Worm (Caenorhabditis elegans): ENCODE data around the gene lys-3.

The lys-3 gene

DNA sequence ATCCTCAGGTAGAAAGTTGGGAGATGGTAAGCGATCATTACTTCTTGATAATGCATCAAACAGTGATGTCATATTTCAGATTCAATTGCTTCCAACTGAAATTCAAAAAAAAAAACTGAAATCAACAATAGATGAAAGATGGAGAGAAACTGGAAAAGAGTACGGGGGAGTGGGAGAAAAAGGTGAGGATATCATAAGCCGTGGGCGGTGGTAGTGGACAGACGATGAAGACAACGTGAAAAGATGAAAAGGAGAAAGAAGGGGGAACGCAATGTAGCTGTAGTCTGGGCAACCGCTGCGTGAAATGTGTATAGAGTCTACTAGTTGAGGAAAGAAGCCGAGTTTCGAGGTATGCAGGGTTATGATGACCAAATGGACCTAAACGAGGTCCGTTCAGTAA, 23.9 kb upstream of the lys-3 start, which contains the start of gene che-12:
che-12 (minus strand) TSS at position 101 of the 400 bp plus-strand sequence.
- TF ChIP-seq eor-1 (tag; optimal IDR thresholded peaks at IDR 0.05) (no peak), mdl-1 (tag; optimal IDR thresholded peaks at IDR 0.05) (no peak), aly-2 (tag; optimal IDR thresholded peaks at IDR 0.05) (no peak), zag-1 (tag; optimal IDR thresholded peaks at IDR 0.05) (no peak), R02D3.7 (tag; optimal IDR thresholded peaks at IDR 0.05) (no peak), nhr-28 (tag; optimal IDR thresholded peaks at IDR 0.05) (no peak), ceh-82 (tag; optimal IDR thresholded peaks at IDR 0.05) (no peak)

ce11 chrV:10297099-10297498, 13.8 kb upstream of the lys-3 start, which contains the start of gene B0024.4:
B0024.4 (plus strand) TSS chrV:10297399.
- TF ChIP-seq nhr-77 (tag; optimal IDR thresholded peaks at IDR 0.05) (no peak), ztf-11 (tag; optimal IDR thresholded peaks at IDR 0.05) (no peak), nhr-28 (tag; optimal IDR thresholded peaks at IDR 0.05) (no peak), nhr-11 (tag; optimal IDR thresholded peaks at IDR 0.05) (no peak), ceh-82 (tag; optimal IDR thresholded peaks at IDR 0.05) (no peak), egl-27 (tag; optimal IDR thresholded peaks at IDR 0.05) (no peak), lin-39 (tag; optimal IDR thresholded peaks at IDR 0.05) (no peak)

DNA sequence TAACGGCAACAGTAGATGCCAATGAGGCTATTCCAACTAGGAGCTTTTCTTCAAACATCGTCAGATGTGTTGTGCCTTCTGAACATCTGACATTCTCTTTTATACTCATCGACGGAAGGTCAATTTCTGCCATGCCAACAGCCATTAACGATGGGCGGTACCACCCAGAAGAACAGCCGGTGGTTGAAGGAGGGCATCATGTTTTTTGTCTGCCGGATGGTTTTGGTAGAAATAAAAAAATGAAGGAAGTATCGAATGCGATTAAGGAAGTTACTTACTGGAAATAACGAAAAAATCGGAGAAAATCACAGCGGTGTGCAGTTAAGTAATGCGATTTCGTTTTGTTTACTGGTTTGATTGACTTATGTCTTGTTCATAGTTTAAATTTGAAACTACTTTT, 11.2 kb upstream of the lys-3 start, which contains the start of gene col-150:
col-150 (minus strand) TSS at position 101 of the 400 bp plus-strand sequence.
- no peak for TF ChIP-seq nhr-76 (tag; optimal IDR thresholded peaks at IDR 0.05)
- TF ChIP-seq nhr-77 (tag; optimal IDR thresholded peaks at IDR 0.05): no peak
- TF ChIP-seq egl-5 (tag; optimal IDR thresholded peaks at IDR 0.05): no peak
- no peak for TF ChIP-seq egl-27 (tag; optimal IDR thresholded peaks at IDR 0.05)
- TF ChIP-seq ceh-28 (tag; optimal IDR thresholded peaks at IDR 0.05): no peak
- no peak for TF ChIP-seq ceh-16 (tag; optimal IDR thresholded peaks at IDR 0.05)
- no peak for TF ChIP-seq nhr-25 (tag; optimal IDR thresholded peaks at IDR 0.05)
- TF ChIP-seq R02D3.7 (tag; optimal IDR thresholded peaks at IDR 0.05): no peak
- TF ChIP-seq ZK546.5 (tag; optimal IDR thresholded peaks at IDR 0.05): no peak
- no peak for TF ChIP-seq skn-1 (tag; optimal IDR thresholded peaks at IDR 0.05)
- no peak for TF ChIP-seq ztf-11 (tag; optimal IDR thresholded peaks at IDR 0.05)

ce11 chrV:10292819-10293357, 9.5 kb upstream of the lys-3 start, which contains the start of gene col-149:
col-149 (minus strand) TSS chrV:10292869.
- TF ChIP-seq eor-1 (tag; optimal IDR thresholded peaks at IDR 0.05) (no peak), lsy-12 (tag; optimal IDR thresholded peaks at IDR 0.05) (no peak), elt-3 (tag; optimal IDR thresholded peaks at IDR 0.05) (peak in 1 of 3 experiments; percentile 56), nhr-23 (tag; optimal IDR thresholded peaks at IDR 0.05) (peak; percentile 75), ama-1 (optimal IDR thresholded peaks at IDR 0.05) (no peak)

DNA sequence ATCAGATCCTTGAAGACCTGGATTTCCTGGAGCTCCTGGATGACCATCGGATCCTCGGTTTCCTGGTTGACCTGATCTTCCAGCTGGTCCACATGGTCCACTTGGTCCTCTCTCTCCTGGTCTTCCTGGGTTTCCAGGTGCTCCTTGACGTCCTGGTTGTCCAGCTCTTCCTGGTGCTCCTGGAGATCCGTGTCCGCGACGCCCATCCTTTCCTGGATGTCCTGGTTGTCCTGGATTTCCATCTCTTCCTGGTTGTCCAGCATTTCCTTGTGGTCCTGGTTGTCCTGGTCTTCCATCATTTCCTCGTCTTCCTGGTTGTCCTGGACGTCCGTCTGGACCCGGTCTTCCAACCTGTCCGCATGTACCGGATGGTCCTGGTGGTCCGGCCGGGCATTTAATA, 8.5 kb upstream of the lys-3 start:
- TF ChIP-seq elt-3 (tag; optimal IDR thresholded peaks at IDR 0.05) (no peak), pqm-1 (tag; optimal IDR thresholded peaks at IDR 0.05) (no peak), ceh-82 (tag; optimal IDR thresholded peaks at IDR 0.05) (no peak), nhr-67 (tag; optimal IDR thresholded peaks at IDR 0.05) (no peak), pha-4 (tag; optimal IDR thresholded peaks at IDR 0.05) (no peak), mml-1 (tag; optimal IDR thresholded peaks at IDR 0.05) (no peak), jun-1 (tag; optimal IDR thresholded peaks at IDR 0.05) (no peak), ceh-16 (tag; optimal IDR thresholded peaks at IDR 0.05) (no peak), ZK546.5 (tag; optimal IDR thresholded peaks at IDR 0.05) (no peak), elt-2 (tag; optimal IDR thresholded peaks at IDR 0.05) (no peak), skn-1 (tag; optimal IDR thresholded peaks at IDR 0.05) (no peak), nhr-28 (tag; optimal IDR thresholded peaks at IDR 0.05) (no peak), lin-15B (tag; optimal IDR thresholded peaks at IDR 0.05) (no peak), unc-62 (GFP tag; optimal IDR thresholded peaks at IDR 0.05) (no peak), zag-1 (tag; optimal IDR thresholded peaks at IDR 0.05) (no peak), nhr-43 (tag; optimal IDR thresholded peaks at IDR 0.05; ENCODE audit: poor library complexity, severe bottlenecking) (no peak), unc-39 (tag; optimal IDR thresholded peaks at IDR 0.05) (no peak), fos-1 (tag; optimal IDR thresholded peaks at IDR 0.05) (no peak)

Measured in whole organism, L3 larva.